Worm (Caenorhabditis elegans) whole organism, L4 larva: ENCODE data around the gene R04E5.8.

ENCODE experiments used
- ZK337.2 ChIP-seq: fragments of 200-800 bp; sonication (Bioruptor generic); IDR thresholded peaks from 2 replicates; pipeline ENCODE4 v1.3.6; 2022; ENCODE audit warnings: missing genetic modification reagents, missing genetic modification characterization, missing compliant biosample characterization
- aha-1 ChIP-seq: fragments of 150-350 bp; peaks from one replicate; lab custom pipeline; 2014; ENCODE audit warnings: missing biosample characterization, missing genetic modification characterization
- aly-2 ChIP-seq: sonication (generic microtip); optimal IDR thresholded peaks from 2 replicates; lab custom pipeline; 2018; ENCODE audit warnings: missing biosample characterization, missing genetic modification characterization
- arid-1 ChIP-seq: fragments of 200-800 bp; sonication (Bioruptor generic); conservative IDR thresholded peaks from 2 replicates; pipeline ENCODE4 v1.3.6; 2022; ENCODE audit warnings: missing genetic modification reagents, missing genetic modification characterization, missing compliant biosample characterization
- ceh-32 ChIP-seq: sonication (generic microtip); optimal IDR thresholded peaks from 2 replicates; lab custom pipeline; 2016; ENCODE audit warnings: mild to moderate bottlenecking, missing genetic modification characterization, missing compliant biosample characterization; ENCODE audit not compliant: poor library complexity
- ceh-44 ChIP-seq: fragments of 200-800 bp; sonication (Bioruptor generic); IDR thresholded peaks from 2 replicates; pipeline ENCODE4 v1.3.6; 2022; ENCODE audit warnings: missing genetic modification reagents, missing genetic modification characterization, missing compliant biosample characterization
- ces-1 ChIP-seq: fragments of 150-350 bp; sonication (generic microtip); optimal IDR thresholded peaks from 4 replicates; lab custom pipeline; 2014; ENCODE audit warnings: missing biosample characterization, missing genetic modification reagents, missing genetic modification characterization
- ctbp-1 ChIP-seq: fragments of 200-800 bp; sonication (Bioruptor generic); IDR thresholded peaks from 2 replicates; pipeline ENCODE4 v1.3.6; 2022; ENCODE audit warnings: missing genetic modification reagents, missing genetic modification characterization, missing compliant biosample characterization
- daf-19 ChIP-seq: fragments of 200-800 bp; sonication (Bioruptor generic); conservative IDR thresholded peaks from 2 replicates; pipeline ENCODE4 v1.3.6; 2022; ENCODE audit warnings: missing genetic modification characterization, missing compliant biosample characterization
- dmd-8 ChIP-seq: fragments of 200-800 bp; sonication (Bioruptor generic); IDR thresholded peaks from 2 replicates; pipeline ENCODE4 v1.3.6; 2022; ENCODE audit warnings: missing genetic modification characterization, missing compliant biosample characterization
- dmd-9 ChIP-seq: fragments of 200-800 bp; sonication (Bioruptor generic); IDR thresholded peaks from 2 replicates; pipeline ENCODE4 v1.3.6; 2022; ENCODE audit warnings: missing genetic modification reagents, missing genetic modification characterization, missing compliant biosample characterization
- dpl-1 ChIP-seq: fragments of 150-350 bp; optimal IDR thresholded peaks from 2 replicates; lab custom pipeline; 2014; ENCODE audit warnings: missing biosample characterization, missing genetic modification reagents, missing genetic modification characterization
- egl-27 ChIP-seq: sonication (generic microtip); optimal IDR thresholded peaks from 3 replicates; lab custom pipeline; 2017; ENCODE audit warnings: missing biosample characterization, missing genetic modification reagents, missing genetic modification characterization
- fkh-10 ChIP-seq: fragments of 150-350 bp; optimal IDR thresholded peaks from 2 replicates; lab custom pipeline; 2014; ENCODE audit warnings: missing biosample characterization, missing genetic modification reagents, missing genetic modification characterization
- fos-1 ChIP-seq: fragments of 150-350 bp; optimal IDR thresholded peaks from 2 replicates; lab custom pipeline; 2014; ENCODE audit warnings: missing biosample characterization, missing genetic modification characterization
- gei-8 ChIP-seq: fragments of 200-800 bp; sonication (Bioruptor generic); optimal IDR thresholded peaks from 2 replicates; lab custom pipeline; 2018; ENCODE audit warnings: mild to moderate bottlenecking, missing genetic modification characterization, missing compliant biosample characterization
- hif-1 ChIP-seq, 2 experiments: sonication (generic microtip); optimal IDR thresholded peaks; 2 replicates each; lab custom pipeline; 2016 to 2017; ENCODE audit warnings: missing compliant biosample characterization in 2 of 2, missing genetic modification characterization in 2 of 2, missing genetic modification reagents in 2 of 2, missing genotype in 2 of 2, mild to moderate bottlenecking in 1 of 2
- hmg-1.1 ChIP-seq: fragments of 200-800 bp; sonication (Bioruptor generic); IDR thresholded peaks from 2 replicates; pipeline ENCODE4 v1.3.6; 2022; ENCODE audit warnings: missing genetic modification reagents, missing genetic modification characterization, missing compliant biosample characterization
- lim-7 ChIP-seq: fragments of 200-800 bp; sonication (Bioruptor generic); IDR thresholded peaks from 2 replicates; pipeline ENCODE4 v1.3.6; 2022; ENCODE audit warnings: missing genetic modification characterization, missing compliant biosample characterization
- lin-13 ChIP-seq: fragments of 150-350 bp; optimal IDR thresholded peaks from 2 replicates; lab custom pipeline; 2014; ENCODE audit warnings: missing biosample characterization, missing genetic modification reagents, missing genetic modification characterization
- madf-5 ChIP-seq, 2 experiments: fragments of 200-800 bp; sonication (Bioruptor generic); IDR thresholded peaks; 2 replicates each; pipeline ENCODE4 v1.3.6; 2022; ENCODE audit warnings: missing compliant biosample characterization in 2 of 2, missing genetic modification characterization in 2 of 2
- mep-1 ChIP-seq: fragments of 150-350 bp; sonication (generic microtip); optimal IDR thresholded peaks from 3 replicates; lab custom pipeline; 2014; ENCODE audit warnings: missing biosample characterization, missing genetic modification characterization
- mxl-2 ChIP-seq: fragments of 200-800 bp; sonication (Bioruptor generic); conservative IDR thresholded peaks from 2 replicates; pipeline ENCODE4 v1.3.6; 2022; ENCODE audit warnings: missing genetic modification reagents, missing genetic modification characterization, missing compliant biosample characterization
- nhr-11 ChIP-seq: fragments of 150-350 bp; optimal IDR thresholded peaks from 2 replicates; lab custom pipeline; 2014; ENCODE audit warnings: missing biosample characterization, missing genetic modification characterization
- nhr-28 ChIP-seq: fragments of 150-350 bp; optimal IDR thresholded peaks from 2 replicates; lab custom pipeline; 2014; ENCODE audit warnings: missing biosample characterization, missing genetic modification characterization
- php-3 ChIP-seq: fragments of 200-800 bp; sonication (Bioruptor generic); IDR thresholded peaks from 2 replicates; pipeline ENCODE4 v1.3.6; 2022; ENCODE audit warnings: missing genetic modification reagents, missing genetic modification characterization, missing compliant biosample characterization
- pqm-1 ChIP-seq: sonication (generic microtip); optimal IDR thresholded peaks from 2 replicates; lab custom pipeline; 2017; ENCODE audit warnings: missing biosample characterization, missing genetic modification characterization
- rbr-2 ChIP-seq: sonication (generic microtip); optimal IDR thresholded peaks from 2 replicates; lab custom pipeline; 2016; ENCODE audit warnings: missing genotype, missing genetic modification characterization, missing compliant biosample characterization
- sdz-12 ChIP-seq: fragments of 200-800 bp; sonication (Bioruptor generic); optimal IDR thresholded peaks from 2 replicates; lab custom pipeline; 2018; ENCODE audit warnings: mild to moderate bottlenecking, missing genetic modification characterization, missing compliant biosample characterization
- skn-1 ChIP-seq: fragments of 150-350 bp; optimal IDR thresholded peaks from 2 replicates; lab custom pipeline; 2014; ENCODE audit warnings: missing biosample characterization, missing genetic modification characterization
- spr-1 ChIP-seq: sonication (generic microtip); optimal IDR thresholded peaks from 2 replicates; lab custom pipeline; 2016; ENCODE audit warnings: mild to moderate bottlenecking, missing genetic modification characterization, missing compliant biosample characterization
- tra-1 ChIP-seq: fragments of 200-800 bp; sonication (Bioruptor generic); IDR thresholded peaks from 2 replicates; pipeline ENCODE4 v1.3.6; 2022; ENCODE audit warnings: missing genetic modification reagents, missing genetic modification characterization, missing compliant biosample characterization
- unc-130 ChIP-seq: sonication (generic microtip); optimal IDR thresholded peaks from 2 replicates; lab custom pipeline; 2016; ENCODE audit warnings: missing genetic modification reagents, missing genetic modification characterization, missing compliant biosample characterization
- unc-39 ChIP-seq: sonication (generic microtip); optimal IDR thresholded peaks from 2 replicates; lab custom pipeline; 2017; ENCODE audit warnings: missing biosample characterization, missing genetic modification characterization
- unc-62 ChIP-seq, 3 experiments: fragments of 150-350 bp in 1 of 3; sonication (generic microtip); optimal IDR thresholded peaks in 2 of 3; peaks in 1 of 3; 1 replicate in 1 of 3; 2 replicates in 2 of 3; lab custom pipeline; 2014 to 2017; ENCODE audit warnings: missing biosample characterization in 3 of 3, missing genetic modification characterization in 3 of 3, missing genetic modification reagents in 3 of 3, missing genotype in 1 of 3
- vab-7 ChIP-seq: fragments of 200-800 bp; sonication (Bioruptor generic); IDR thresholded peaks from 2 replicates; pipeline ENCODE4 v1.3.6; 2022; ENCODE audit warnings: missing genetic modification reagents, missing genetic modification characterization, missing compliant biosample characterization
- zfp-3 ChIP-seq: fragments of 200-800 bp; sonication (Bioruptor generic); conservative IDR thresholded peaks from 2 replicates; pipeline ENCODE4 v1.3.6; 2022; ENCODE audit warnings: missing genetic modification reagents, missing genetic modification characterization, missing compliant biosample characterization

Gene R04E5.8

DNA sequence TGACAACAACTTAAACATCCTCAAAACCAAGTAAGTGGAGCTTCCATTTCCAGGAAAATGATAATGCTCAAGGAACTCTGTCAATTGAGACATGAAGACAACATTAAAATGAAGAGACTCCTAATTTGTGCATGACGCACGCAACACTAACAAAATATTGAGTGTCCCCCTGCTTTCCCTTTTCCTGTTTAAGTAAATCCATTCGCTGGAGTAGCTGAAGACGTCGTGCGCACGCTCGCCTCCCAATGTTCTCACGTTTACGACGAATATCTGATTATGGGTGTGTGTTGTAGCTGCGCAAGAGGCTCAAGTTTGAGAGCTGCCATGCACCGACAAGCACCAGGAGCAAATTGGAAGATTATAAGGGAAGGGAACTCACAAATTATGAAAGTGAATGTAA, 4.9 kb downstream of the R04E5.8 start (continued):
- TF ChIP-seq daf-19 (GFP tag; lab: Robert Waterston, UW) (0 out of 2 replicates have a peak, but pooled peaks have one; percentile 10), ceh-32 (tag; lab: Kevin White, UChicago) (no peak), rbr-2 (tag; lab: Kevin White, UChicago) (no peak), arid-1 (GFP tag; lab: Robert Waterston, UW) (0 out of 2 replicates have a peak, but pooled peaks have one; percentile 13), ces-1 (GFP tag; lab: Kevin White, UChicago) (peak; percentile 70), ctbp-1 (GFP tag; lab: Robert Waterston, UW) (peak; percentile 70; the same call in 1 of the 2 replicates), egl-27 (tag; lab: Kevin White, UChicago) (no peak), ceh-44 (GFP tag; lab: Robert Waterston, UW) (no peak), skn-1 (no peak), unc-39 (tag; lab: Kevin White, UChicago) (no peak), lim-7 (GFP tag; lab: Robert Waterston, UW) (no peak), aly-2 (tag; lab: Kevin White, UChicago) (no peak), gei-8 (no peak), unc-130 (GFP tag; lab: Kevin White, UChicago) (no peak), dpl-1 (GFP tag; lab: Kevin White, UChicago) (no peak), nhr-11 (tag; lab: Kevin White, UChicago) (no peak), dmd-8 (GFP tag; lab: Robert Waterston, UW) (no peak), hmg-1.1 (GFP tag; lab: Robert Waterston, UW) (0 out of 2 replicates have a peak, but pooled peaks have one; percentile 23), fkh-10 (GFP tag; lab: Kevin White, UChicago) (peak; percentile 79), nhr-28 (tag; lab: Kevin White, UChicago) (no peak), unc-62 (GFP tag; optimal IDR thresholded peaks at IDR 0.05 in 1 of 2; lab: Kevin White, UChicago) (peak in 1 of 2 experiments; percentile 78), unc-62 (tag; optimal IDR thresholded peaks at IDR 0.05; lab: Kevin White, UChicago) (no peak), lin-13 (no peak), mxl-2 (GFP tag; lab: Robert Waterston, UW) (no peak), fos-1 (tag; lab: Kevin White, UChicago) (no peak), sdz-12 (GFP tag; lab: Kevin White, UChicago) (no peak), hif-1 (tag; optimal IDR thresholded peaks at IDR 0.05; lab: Kevin White, UChicago) (peak in 1 of 2 experiments; percentile 9), zfp-3 (GFP tag; lab: Robert Waterston, UW) (no peak), madf-5 (GFP tag; IDR thresholded peaks at IDR 0.05; lab: Robert Waterston, UW) (no peak)

DNA sequence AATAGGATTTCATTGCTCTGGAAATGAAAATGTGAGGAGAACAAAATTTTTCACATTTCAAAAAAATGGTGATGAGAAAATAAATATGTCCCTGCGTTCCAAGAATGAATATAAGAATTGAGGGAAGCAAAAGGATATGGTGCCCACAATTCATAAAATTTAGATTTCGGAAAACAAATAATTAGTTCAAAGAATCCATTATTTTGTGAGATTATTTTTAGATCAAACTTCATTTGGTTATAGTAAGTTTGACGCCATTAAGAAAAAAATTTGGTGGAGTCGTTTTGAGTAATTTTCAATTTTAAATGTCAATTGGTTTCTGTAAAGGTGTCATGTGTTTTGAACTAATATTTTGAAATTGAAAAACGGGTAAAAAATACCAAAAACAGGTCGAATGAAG, 5.6 kb downstream of the R04E5.8 start:
- TF ChIP-seq aha-1 (peak; percentile 91), pqm-1 (tag; lab: Kevin White, UChicago) (no peak), ZK337.2 (GFP tag; lab: Robert Waterston, UW) (no peak)

DNA sequence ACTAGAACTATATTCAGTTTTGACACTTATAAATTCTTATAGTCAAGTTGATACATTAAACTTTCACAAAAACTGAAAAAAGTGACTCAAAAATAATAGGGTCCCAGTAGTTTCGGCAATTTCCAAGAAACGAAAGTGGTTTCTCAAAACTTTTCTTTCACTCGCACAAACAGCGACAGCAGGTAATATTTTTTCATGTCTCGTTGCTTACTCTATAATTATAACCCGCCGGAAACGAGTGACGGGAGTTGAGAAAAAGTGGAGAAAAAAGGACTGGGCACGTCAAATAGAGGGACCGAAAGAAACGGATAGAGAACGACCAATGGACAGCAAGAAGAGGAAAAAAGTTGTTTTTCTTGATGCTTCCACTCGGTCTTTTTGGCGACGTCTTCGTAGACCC, 6.0 kb downstream of the R04E5.8 start:
- TF ChIP-seq hmg-1.1 (GFP tag; lab: Robert Waterston, UW), result no peak
- TF ChIP-seq mep-1, result no peak
- peak in 1 of 2 experiments; percentile 50 for TF ChIP-seq unc-62 (GFP tag; optimal IDR thresholded peaks at IDR 0.05 in 1 of 2; lab: Kevin White, UChicago)
- TF ChIP-seq unc-62 (tag; optimal IDR thresholded peaks at IDR 0.05; lab: Kevin White, UChicago), result no peak

DNA sequence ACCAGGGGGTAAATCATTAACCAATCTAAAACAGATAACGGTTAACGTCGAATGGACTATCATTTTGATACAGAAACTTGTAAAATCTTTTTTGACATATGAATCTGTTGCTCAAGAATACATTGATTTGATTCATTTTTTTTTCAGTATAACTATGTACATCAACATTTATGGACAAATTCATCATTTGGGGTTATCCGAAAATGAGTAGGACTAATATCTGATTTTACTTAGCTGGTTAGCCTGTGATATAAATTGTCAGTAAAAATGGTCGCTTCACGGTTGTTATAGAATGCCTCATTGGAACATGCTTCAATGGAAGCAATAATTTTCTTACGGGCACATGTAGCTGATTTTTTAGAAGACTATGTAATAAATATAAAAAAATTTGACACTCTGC, 8.3 kb downstream of the R04E5.8 start:
- TF ChIP-seq spr-1 (no peak), unc-62 (GFP tag; optimal IDR thresholded peaks at IDR 0.05 in 1 of 2; lab: Kevin White, UChicago) (peak in 1 of 2 experiments; percentile 95), unc-62 (tag; optimal IDR thresholded peaks at IDR 0.05; lab: Kevin White, UChicago) (no peak), dmd-9 (no peak), vab-7 (GFP tag; lab: Robert Waterston, UW) (no peak), php-3 (GFP tag; lab: Robert Waterston, UW) (no peak), skn-1 (no peak), tra-1 (GFP tag; lab: Robert Waterston, UW) (no peak)
- TF ChIP-seq, all 104 proteins: peak for 1
